Worm (Caenorhabditis elegans) whole organism, L4/young adult: ENCODE data around the gene ubxn-2.

Experiments used
- W03F9.2 ChIP-seq: fragments of 150-350 bp; optimal IDR thresholded peaks from 2 replicates; lab custom pipeline; 2014; ENCODE audit warnings: missing biosample characterization, missing genetic modification characterization
- dao-5 ChIP-seq: sonication (generic microtip); optimal IDR thresholded peaks from 2 replicates; lab custom pipeline; 2016; ENCODE audit warnings: missing genotype, missing genetic modification characterization, moderate library complexity, missing compliant biosample characterization
- him-1 ChIP-seq: sonication (generic microtip); optimal IDR thresholded peaks from 2 replicates; lab custom pipeline; 2016; ENCODE audit warnings: missing genotype, missing genetic modification reagents, missing genetic modification characterization, missing compliant biosample characterization

ubxn-2 gene

ce11 chrIV:2725784-2726183, at the start of gene ubxn-2:
TSS of gene ubxn-2 (minus strand) at chrIV:2725819.
- TF ChIP-seq him-1 (peak; percentile 31), dao-5 (no peak), W03F9.2 (tag; lab: Kevin White, UChicago) (peak; percentile 60)

- no peak for TF ChIP-seq him-1
- TF ChIP-seq W03F9.2 (tag; lab: Kevin White, UChicago): peak; percentile 43
Measured at ce11 chrIV:2774500-2774899, 48.9 kb upstream of the ubxn-2 start.

- TF ChIP-seq dao-5: no peak
- no peak for TF ChIP-seq him-1
- no peak for TF ChIP-seq W03F9.2 (tag; lab: Kevin White, UChicago)
Measured at ce11 chrIV:2773382-2773979, 47.9 kb upstream of the ubxn-2 start.

ce11 chrIV:2772209-2772851, 46.7 kb upstream of the ubxn-2 start:
- TF ChIP-seq W03F9.2 (tag; lab: Kevin White, UChicago) (no peak), dao-5 (no peak), him-1 (no peak)

- no peak for TF ChIP-seq him-1
- TF ChIP-seq dao-5: no peak
- TF ChIP-seq W03F9.2 (tag; lab: Kevin White, UChicago): no peak
Measured at ce11 chrIV:2771692-2772091, 46.1 kb upstream of the ubxn-2 start, which contains the start of gene Y54G2A.11. TSS of gene Y54G2A.11 (minus strand) at chrIV:2771792.

ce11 chrIV:2770835-2771234, 45.2 kb upstream of the ubxn-2 start:
- no peak for TF ChIP-seq him-1
- TF ChIP-seq dao-5: no peak
- no peak for TF ChIP-seq W03F9.2 (tag; lab: Kevin White, UChicago)

ce11 chrIV:2770067-2770466, 44.4 kb upstream of the ubxn-2 start:
- no peak for TF ChIP-seq W03F9.2 (tag; lab: Kevin White, UChicago)
- TF ChIP-seq dao-5: no peak
- TF ChIP-seq him-1: no peak

ce11 chrIV:2765048-2765708, 39.6 kb upstream of the ubxn-2 start:
- TF ChIP-seq dao-5 (no peak), W03F9.2 (tag; lab: Kevin White, UChicago) (no peak), him-1 (no peak)

- TF ChIP-seq him-1 (no peak), W03F9.2 (tag; lab: Kevin White, UChicago) (no peak), dao-5 (no peak)
Measured at ce11 chrIV:2764160-2764559, 38.5 kb upstream of the ubxn-2 start.

- no peak for TF ChIP-seq W03F9.2 (tag; lab: Kevin White, UChicago)
- TF ChIP-seq dao-5: no peak
- TF ChIP-seq him-1: no peak
Measured at ce11 chrIV:2762380-2762779, 36.8 kb upstream of the ubxn-2 start, which contains the start of gene Y54G2A.77. TSS of gene Y54G2A.77 (plus strand) at chrIV:2762680.

ce11 chrIV:2761477-2761876, 35.9 kb upstream of the ubxn-2 start:
- no peak for TF ChIP-seq him-1

- no peak for TF ChIP-seq him-1
- no peak for TF ChIP-seq W03F9.2 (tag; lab: Kevin White, UChicago)
- no peak for TF ChIP-seq dao-5
Measured at ce11 chrIV:2759163-2759562, 33.5 kb upstream of the ubxn-2 start, which contains the start of gene Y54G2A.38. TSS of gene Y54G2A.38 (plus strand) at chrIV:2759463.

- no peak for TF ChIP-seq W03F9.2 (tag; lab: Kevin White, UChicago)
- TF ChIP-seq dao-5: no peak
- no peak for TF ChIP-seq him-1
Measured at ce11 chrIV:2758079-2758478, 32.5 kb upstream of the ubxn-2 start.

- TF ChIP-seq him-1 (no peak), dao-5 (no peak), W03F9.2 (tag; lab: Kevin White, UChicago) (no peak)
Measured at ce11 chrIV:2753541-2753940, 27.9 kb upstream of the ubxn-2 start.

- TF ChIP-seq him-1: no peak
- TF ChIP-seq W03F9.2 (tag; lab: Kevin White, UChicago): no peak
- no peak for TF ChIP-seq dao-5
Measured at ce11 chrIV:2751568-2751967, 25.9 kb upstream of the ubxn-2 start, which contains the start of gene Y54G2A.41. TSS of gene Y54G2A.41 (plus strand) at chrIV:2751868.
